Worm (Caenorhabditis elegans) whole organism, L4/young adult: ENCODE data around the gene ZK470.4.

Source experiments
- W03F9.2 ChIP-seq: fragments of 150-350 bp; optimal IDR thresholded peaks from 2 replicates; lab custom pipeline; 2014; ENCODE audit warnings: missing biosample characterization, missing genetic modification characterization
- dao-5 ChIP-seq: sonication (generic microtip); optimal IDR thresholded peaks from 2 replicates; lab custom pipeline; 2016; ENCODE audit warnings: missing genotype, missing genetic modification characterization, moderate library complexity, missing compliant biosample characterization
- him-1 ChIP-seq: sonication (generic microtip); optimal IDR thresholded peaks from 2 replicates; lab custom pipeline; 2016; ENCODE audit warnings: missing genotype, missing genetic modification reagents, missing genetic modification characterization, missing compliant biosample characterization

ce11 chrX:4142202-4142601 is 2.6 kb upstream of the ZK470.4 start:
- TF ChIP-seq him-1 (no peak), W03F9.2 (no peak), dao-5 (tag; lab: Kevin White, UChicago) (no peak)
